Worm (Caenorhabditis elegans) whole organism, L4 larva: ENCODE results near the gene ZK813.3.

Experiments
- F26F4.8 ChIP-seq: fragments of 200-800 bp; sonication (Bioruptor generic); conservative IDR thresholded peaks from 2 replicates; pipeline ENCODE4 v1.3.6; 2022; ENCODE audit warnings: missing genetic modification characterization, missing compliant biosample characterization
- ZK337.2 ChIP-seq: fragments of 200-800 bp; sonication (Bioruptor generic); IDR thresholded peaks from 2 replicates; pipeline ENCODE4 v1.3.6; 2022; ENCODE audit warnings: missing genetic modification reagents, missing genetic modification characterization, missing compliant biosample characterization
- dmd-6 ChIP-seq: fragments of 200-800 bp; sonication (Bioruptor generic); IDR thresholded peaks from 2 replicates; pipeline ENCODE4 v1.3.6; 2022; ENCODE audit warnings: missing genetic modification reagents, missing genetic modification characterization, missing compliant biosample characterization
- egl-27 ChIP-seq: sonication (generic microtip); optimal IDR thresholded peaks from 3 replicates; lab custom pipeline; 2017; ENCODE audit warnings: missing biosample characterization, missing genetic modification reagents, missing genetic modification characterization
- fkh-10 ChIP-seq: fragments of 150-350 bp; optimal IDR thresholded peaks from 2 replicates; lab custom pipeline; 2014; ENCODE audit warnings: missing biosample characterization, missing genetic modification reagents, missing genetic modification characterization
- lsy-2 ChIP-seq, 2 experiments: fragments of 150-350 bp in 1 of 2; sonication (generic microtip) in 1 of 2; optimal IDR thresholded peaks; 2 replicates each; lab custom pipeline; 2014 to 2017; ENCODE audit warnings: missing biosample characterization in 2 of 2, missing genetic modification characterization in 2 of 2
- nhr-237 ChIP-seq: sonication (generic microtip); optimal IDR thresholded peaks from 2 replicates; lab custom pipeline; 2017; ENCODE audit warnings: missing biosample characterization, missing genetic modification characterization
- nhr-25 ChIP-seq: sonication (generic microtip); optimal IDR thresholded peaks from 2 replicates; lab custom pipeline; 2017; ENCODE audit warnings: missing genetic modification characterization, mild to moderate bottlenecking, missing compliant biosample characterization, antibody characterized with exemption, moderate library complexity, borderline replicate concordance; ENCODE audit not compliant: insufficient read depth
- nhr-76 ChIP-seq: fragments of 150-350 bp; optimal IDR thresholded peaks from 2 replicates; lab custom pipeline; 2014; ENCODE audit warnings: missing biosample characterization, missing genetic modification characterization
- pqm-1 ChIP-seq: sonication (generic microtip); optimal IDR thresholded peaks from 2 replicates; lab custom pipeline; 2017; ENCODE audit warnings: missing biosample characterization, missing genetic modification characterization
- unc-130 ChIP-seq: sonication (generic microtip); optimal IDR thresholded peaks from 2 replicates; lab custom pipeline; 2016; ENCODE audit warnings: missing genetic modification reagents, missing genetic modification characterization, missing compliant biosample characterization
- unc-62 ChIP-seq, 3 experiments: fragments of 150-350 bp in 1 of 3; sonication (generic microtip); optimal IDR thresholded peaks in 2 of 3; peaks in 1 of 3; 1 replicate in 1 of 3; 2 replicates in 2 of 3; lab custom pipeline; 2014 to 2017; ENCODE audit warnings: missing biosample characterization in 3 of 3, missing genetic modification characterization in 3 of 3, missing genetic modification reagents in 3 of 3, missing genotype in 1 of 3
- ztf-7 ChIP-seq: fragments of 150-350 bp; optimal IDR thresholded peaks from 2 replicates; lab custom pipeline; 2014; ENCODE audit warnings: missing biosample characterization, missing genetic modification characterization

- TF ChIP-seq dmd-6 (GFP tag; lab: Robert Waterston, UW) (no peak), unc-62 (GFP tag; optimal IDR thresholded peaks at IDR 0.05 in 1 of 2; lab: Kevin White, UChicago) (no peak), unc-62 (tag; optimal IDR thresholded peaks at IDR 0.05; lab: Kevin White, UChicago) (no peak), nhr-76 (tag; lab: Kevin White, UChicago) (no peak), fkh-10 (GFP tag; lab: Kevin White, UChicago) (no peak), lsy-2 (tag; optimal IDR thresholded peaks at IDR 0.05; lab: Kevin White, UChicago) (no peak), nhr-25 (tag; lab: Kevin White, UChicago) (no peak), nhr-237 (tag; lab: Kevin White, UChicago) (no peak), egl-27 (no peak), ZK337.2 (no peak), ztf-7 (tag; lab: Kevin White, UChicago) (no peak), unc-130 (GFP tag; lab: Kevin White, UChicago) (no peak), F26F4.8 (no peak), pqm-1 (tag; lab: Kevin White, UChicago) (no peak)
Measured at ce11 chrX:3399917-3400316, 41.7 kb upstream of the ZK813.3 start, which contains the start of gene cht-1.
